Worm (Caenorhabditis elegans): ENCODE measurements around the gene F55B11.6.

F55B11.6 gene

DNA sequence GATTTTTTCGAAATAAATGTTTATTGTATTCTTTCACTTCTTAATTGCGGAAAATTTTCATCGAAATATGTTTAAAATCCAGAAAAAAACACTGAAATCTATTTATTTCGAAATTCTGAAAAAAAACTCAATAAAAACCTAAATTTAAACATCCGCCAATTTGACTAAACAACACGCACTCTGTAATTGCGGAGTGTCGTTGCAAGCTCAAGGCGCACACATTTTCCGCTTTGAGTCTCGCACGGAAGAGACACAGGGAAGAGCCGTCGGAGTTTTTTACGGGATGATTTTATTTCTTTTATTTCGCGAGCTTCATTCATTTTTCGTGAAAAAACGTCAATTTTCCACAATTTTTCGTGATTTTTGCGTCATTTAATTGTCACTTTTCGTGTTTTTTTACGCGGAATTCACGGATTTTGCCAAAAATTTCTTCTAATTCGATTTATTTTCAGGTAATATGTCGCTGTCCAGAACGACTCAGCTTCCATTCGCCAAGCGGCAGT lies 47.1 kb upstream of the F55B11.6 start, which contains the start of gene dld-1 (continued):
- TF ChIP-seq Y79H2A.3 (GFP tag; conservative IDR thresholded peaks at IDR 0.05) = no peak
- peak; percentile 84 for TF ChIP-seq D2030.7 (GFP tag; IDR thresholded peaks at IDR 0.05)
- TF ChIP-seq ccch-3 (GFP tag; optimal IDR thresholded peaks at IDR 0.05) = no peak
- no peak for TF ChIP-seq akir-1 (GFP tag; optimal IDR thresholded peaks at IDR 0.05)
- peak; percentile 94 for TF ChIP-seq efl-1 (GFP tag; optimal IDR thresholded peaks at IDR 0.05)
- no peak for TF ChIP-seq sdz-38 (tag; optimal IDR thresholded peaks at IDR 0.05)
- no peak for TF ChIP-seq egrh-3 (GFP tag; IDR thresholded peaks at IDR 0.05)
- TF ChIP-seq lir-1 (GFP tag; conservative IDR thresholded peaks at IDR 0.05) = peak; percentile 78
- no peak for TF ChIP-seq T07F8.4 (tag; optimal IDR thresholded peaks at IDR 0.05)
- TF ChIP-seq madf-3 (GFP tag; IDR thresholded peaks at IDR 0.05) = peak; percentile 76
- TF ChIP-seq mxl-1 (tag; optimal IDR thresholded peaks at IDR 0.05) = no peak
- TF ChIP-seq B0261.1 (tag; optimal IDR thresholded peaks at IDR 0.05) = no peak
- TF ChIP-seq aptf-2 (GFP tag; conservative IDR thresholded peaks at IDR 0.05) = no peak
- no peak for TF ChIP-seq C17E4.6 (GFP tag; IDR thresholded peaks at IDR 0.05)
- TF ChIP-seq atf-7 (tag; optimal IDR thresholded peaks at IDR 0.05) = peak; percentile 5
- peak; percentile 79 for TF ChIP-seq K11D2.4 (GFP tag; IDR thresholded peaks at IDR 0.05)
- peak; percentile 88 for TF ChIP-seq B0336.3 (GFP tag; IDR thresholded peaks at IDR 0.05)
- TF ChIP-seq K12H6.12 (tag; optimal IDR thresholded peaks at IDR 0.05) = peak; percentile 36
- TF ChIP-seq F33H1.4 (GFP tag; IDR thresholded peaks at IDR 0.05) = peak; percentile 98
- TF ChIP-seq F37B4.10 (GFP tag; IDR thresholded peaks at IDR 0.05) = no peak
- TF ChIP-seq fkh-3 (tag; optimal IDR thresholded peaks at IDR 0.05) = no peak
- no peak for TF ChIP-seq chd-7 (tag; optimal IDR thresholded peaks at IDR 0.05)
- no peak for TF ChIP-seq ceh-79 (tag; optimal IDR thresholded peaks at IDR 0.05)
- TF ChIP-seq ZK185.1 (tag; optimal IDR thresholded peaks at IDR 0.05; ENCODE audit: poor library complexity, severe bottlenecking) = peak; percentile 56
- TF ChIP-seq F57A8.1 (GFP tag; optimal IDR thresholded peaks at IDR 0.05) = no peak
- TF ChIP-seq F55B11.4 (tag; optimal IDR thresholded peaks at IDR 0.05; ENCODE audit: borderline replicate concordance, insufficient read depth) = no peak
- TF ChIP-seq ztf-28 (GFP tag; IDR thresholded peaks at IDR 0.05) = 0 out of 2 replicates have a peak, but pooled peaks have one; percentile 46
- peak; percentile 80 for TF ChIP-seq snpc-1.1 (tag; optimal IDR thresholded peaks at IDR 0.05; ENCODE audit: insufficient read depth)
- no peak for TF ChIP-seq ztf-22 (GFP tag; optimal IDR thresholded peaks at IDR 0.05)
- no peak for TF ChIP-seq rpc-1 (optimal IDR thresholded peaks at IDR 0.05)
- TF ChIP-seq rpc-1 (tag; optimal IDR thresholded peaks at IDR 0.05) = no peak
- peak; percentile 99 for TF ChIP-seq lin-54 (GFP tag; optimal IDR thresholded peaks at IDR 0.05)
- TF ChIP-seq F57C9.4 (tag; optimal IDR thresholded peaks at IDR 0.05) = no peak
- TF ChIP-seq dox-1 (GFP tag; IDR thresholded peaks at IDR 0.05) = peak; percentile 93
- no peak for TF ChIP-seq hlh-12 (tag; optimal IDR thresholded peaks at IDR 0.05)
- TF ChIP-seq xnd-1 (tag; optimal IDR thresholded peaks at IDR 0.05) = peak; percentile 24
- TF ChIP-seq hmg-1.2 (GFP tag; IDR thresholded peaks at IDR 0.05) = peak; percentile 66
- TF ChIP-seq F22D6.2 (tag; optimal IDR thresholded peaks at IDR 0.05) = no peak
- TF ChIP-seq him-1 (tag; optimal IDR thresholded peaks at IDR 0.05) = peak; percentile 50
- no peak for TF ChIP-seq ztf-25 (GFP tag; IDR thresholded peaks at IDR 0.05)
- peak; percentile 92 for TF ChIP-seq rcor-1 (GFP tag; IDR thresholded peaks at IDR 0.05)
- TF ChIP-seq tlf-1 (GFP tag; optimal IDR thresholded peaks at IDR 0.05) = peak; percentile 76
- TF ChIP-seq F52B5.7 (tag; optimal IDR thresholded peaks at IDR 0.05) = no peak
- TF ChIP-seq Y56A3A.18 (GFP tag; IDR thresholded peaks at IDR 0.05) = no peak
- TF ChIP-seq snpc-4 (GFP tag; optimal IDR thresholded peaks at IDR 0.05) = peak; percentile 96
- peak; percentile 74 to 98 (median 97) for TF ChIP-seq snpc-4 (tag; optimal IDR thresholded peaks at IDR 0.05)
- no peak for TF ChIP-seq bed-1 (GFP tag; IDR thresholded peaks at IDR 0.05)
- no peak for TF ChIP-seq nhr-179 (tag; optimal IDR thresholded peaks at IDR 0.05)
- TF ChIP-seq hrde-1 (tag; optimal IDR thresholded peaks at IDR 0.05; ENCODE audit: borderline replicate concordance) = no peak
- TF ChIP-seq ceh-40 (GFP tag; IDR thresholded peaks at IDR 0.05) = no peak
